Fruit fly (Drosophila melanogaster) Kc167 (cell line): ENCODE data around the gene CG15212.

Source experiments
- Myc ChIP-seq: fragments of >200 bp; optimal IDR thresholded peaks from 2 replicates; lab custom pipeline; 2017; ENCODE audit warnings: missing external identifiers
- h ChIP-seq: fragments of >200 bp; optimal IDR thresholded peaks from 3 replicates; lab custom pipeline; 2018; ENCODE audit warnings: missing external identifiers
- insv ChIP-seq: fragments of >200 bp; optimal IDR thresholded peaks from 3 replicates; lab custom pipeline; 2018; ENCODE audit warnings: missing external identifiers
- psq ChIP-seq: fragments of >200 bp; optimal IDR thresholded peaks from 2 replicates; lab custom pipeline; 2017; ENCODE audit warnings: missing external identifiers
- ttk ChIP-seq: sonication (Bioruptor generic); optimal IDR thresholded peaks from 2 replicates; lab custom pipeline; 2017; ENCODE audit warnings: missing external identifiers

dm6 chr3L:5180968-5181612 lies 49.7 kb downstream of the CG15212 start:
- no peak for TF ChIP-seq Myc
- no peak for TF ChIP-seq h (lab: Kevin White, UChicago)
- TF ChIP-seq ttk (lab: Kevin White, UChicago): no peak
- TF ChIP-seq psq: no peak
- no peak for TF ChIP-seq insv (lab: Kevin White, UChicago)
